Fruit fly (Drosophila melanogaster) whole organism, embryonic: ENCODE measurements around the gene Ac76E.

ENCODE experiments used
- Antp ChIP-seq: fragments of 200-800 bp; sonication (Bioruptor generic); optimal IDR thresholded peaks from 3 replicates; lab custom pipeline; 2016; ENCODE audit warnings: missing biosample characterization, missing genetic modification characterization
- CG10274 ChIP-seq: fragments of 200-800 bp; sonication (Bioruptor generic); optimal IDR thresholded peaks from 3 replicates; lab custom pipeline; 2017; ENCODE audit warnings: missing biosample characterization, mild to moderate bottlenecking, missing genetic modification characterization
- CG10431 ChIP-seq: fragments of 200-800 bp; sonication (Bioruptor generic); optimal IDR thresholded peaks from 3 replicates; lab custom pipeline; 2018; ENCODE audit warnings: missing biosample characterization, mild to moderate bottlenecking, missing genetic modification characterization
- CG10565 ChIP-seq: fragments of 200-800 bp; sonication (Bioruptor generic); optimal IDR thresholded peaks from 3 replicates; lab custom pipeline; 2016; ENCODE audit warnings: missing biosample characterization, mild to moderate bottlenecking, missing genetic modification characterization
- CG12236 ChIP-seq: fragments of 200-800 bp; sonication (Bioruptor generic); optimal IDR thresholded peaks from 2 replicates; lab custom pipeline; 2016; ENCODE audit warnings: missing biosample characterization, missing genetic modification characterization
- CG1233 ChIP-seq: fragments of 200-800 bp; sonication (Bioruptor generic); optimal IDR thresholded peaks from 4 replicates; lab custom pipeline; 2018; ENCODE audit warnings: missing biosample characterization, mild to moderate bottlenecking, missing genetic modification characterization
- CG12769 ChIP-seq: fragments of 200-800 bp; sonication (Bioruptor generic); optimal IDR thresholded peaks from 2 replicates; lab custom pipeline; 2019; ENCODE audit warnings: missing biosample characterization, mild to moderate bottlenecking, missing genetic modification characterization, moderate library complexity
- CG13287 ChIP-seq: fragments of 200-800 bp; sonication (Bioruptor generic); IDR thresholded peaks from 2 replicates; pipeline ENCODE4 v1.3.6; 2022; ENCODE audit warnings: missing biosample characterization, missing genetic modification characterization; ENCODE audit not compliant: partially characterized antibody
- CG16813 ChIP-seq: fragments of 200-800 bp; sonication (Bioruptor generic); IDR thresholded peaks from 3 replicates; pipeline ENCODE4 v1.3.6; 2022; ENCODE audit warnings: missing biosample characterization, missing genetic modification characterization; ENCODE audit not compliant: partially characterized antibody
- CG17829 ChIP-seq: fragments of 200-800 bp; optimal IDR thresholded peaks from 2 replicates; lab custom pipeline; 2019; ENCODE audit warnings: missing biosample characterization, mild to moderate bottlenecking, missing genetic modification characterization, moderate library complexity
- CG30403 ChIP-seq: fragments of 200-800 bp; sonication (Bioruptor generic); optimal IDR thresholded peaks from 3 replicates; lab custom pipeline; 2016; ENCODE audit warnings: missing biosample characterization, missing genetic modification characterization
- CG32772 ChIP-seq: fragments of 200-800 bp; sonication (Bioruptor generic); IDR thresholded peaks from 2 replicates; pipeline ENCODE4 v1.3.6; 2022; ENCODE audit warnings: missing biosample characterization, missing genetic modification characterization
- CG4730 ChIP-seq: fragments of 200-800 bp; sonication (Bioruptor generic); IDR thresholded peaks from 2 replicates; pipeline ENCODE4 v1.3.6; 2022; ENCODE audit warnings: missing biosample characterization, missing genetic modification characterization
- CG6175 ChIP-seq: fragments of 200-800 bp; sonication (Bioruptor generic); IDR thresholded peaks from 3 replicates; pipeline ENCODE4 v1.3.6; 2022; ENCODE audit warnings: missing biosample characterization, missing genetic modification characterization
- CG6813 ChIP-seq: fragments of 200-800 bp; sonication (Bioruptor generic); optimal IDR thresholded peaks from 2 replicates; lab custom pipeline; 2017; ENCODE audit warnings: missing biosample characterization, missing genetic modification characterization, mild to moderate bottlenecking, moderate library complexity, missing genetic modification reagents
- CG8478 ChIP-seq: fragments of >200 bp; optimal IDR thresholded peaks from 2 replicates; lab custom pipeline; 2018
- CoRest ChIP-seq: fragments of 200-800 bp; sonication (Bioruptor generic); optimal IDR thresholded peaks from 3 replicates; lab custom pipeline; 2018; ENCODE audit warnings: missing biosample characterization, mild to moderate bottlenecking, missing genetic modification characterization, moderate library complexity
- Dip3 ChIP-seq: fragments of 200-800 bp; sonication (Bioruptor generic); optimal IDR thresholded peaks from 3 replicates; lab custom pipeline; 2016; ENCODE audit warnings: missing biosample characterization, missing genetic modification characterization
- Elba2 ChIP-seq: fragments of 200-800 bp; sonication (Bioruptor generic); optimal IDR thresholded peaks from 3 replicates; lab custom pipeline; 2016; ENCODE audit warnings: missing biosample characterization, missing genetic modification characterization
- Gsc ChIP-seq: fragments of 200-800 bp; sonication (Bioruptor generic); IDR thresholded peaks from 2 replicates; pipeline ENCODE4 v1.3.6; 2022; ENCODE audit warnings: missing biosample characterization, missing genetic modification characterization
- HHEX ChIP-seq: fragments of 200-800 bp; sonication (Bioruptor generic); optimal IDR thresholded peaks from 3 replicates; lab custom pipeline; 2017; ENCODE audit warnings: missing biosample characterization, mild to moderate bottlenecking, missing genetic modification characterization, missing genetic modification reagents
- Hsf ChIP-seq: fragments of 200-800 bp; sonication (Bioruptor generic); optimal IDR thresholded peaks from 3 replicates; lab custom pipeline; 2016; ENCODE audit warnings: missing biosample characterization, missing genetic modification characterization
- Mrtf ChIP-seq: fragments of 200-800 bp; sonication (Bioruptor generic); IDR thresholded peaks from 3 replicates; pipeline ENCODE4 v1.3.6; 2022; ENCODE audit warnings: missing biosample characterization, missing genetic modification characterization
- NK7.1 ChIP-seq: fragments of 200-800 bp; sonication (Bioruptor generic); optimal IDR thresholded peaks from 3 replicates; lab custom pipeline; 2016; ENCODE audit warnings: missing biosample characterization, missing genetic modification characterization
- ab ChIP-seq: fragments of 200-800 bp; sonication (Bioruptor generic); optimal IDR thresholded peaks from 2 replicates; lab custom pipeline; 2016; ENCODE audit warnings: missing biosample characterization, missing genetic modification characterization
- ap ChIP-seq: fragments of 200-800 bp; sonication (Bioruptor generic); IDR thresholded peaks from 2 replicates; pipeline ENCODE4 v1.3.6; 2022; ENCODE audit warnings: missing biosample characterization, missing genetic modification characterization
- cad ChIP-seq: fragments of >200 bp; optimal IDR thresholded peaks from 2 replicates; lab custom pipeline; 2017; ENCODE audit warnings: missing biosample characterization, missing genetic modification characterization
- cato ChIP-seq: fragments of 200-800 bp; sonication (Bioruptor generic); optimal IDR thresholded peaks from 2 replicates; lab custom pipeline; 2016; ENCODE audit warnings: missing biosample characterization, missing genetic modification characterization, borderline replicate concordance
- caup ChIP-seq: fragments of 200-800 bp; sonication (Bioruptor generic); optimal IDR thresholded peaks from 3 replicates; lab custom pipeline; 2017; ENCODE audit warnings: missing biosample characterization, mild to moderate bottlenecking, missing genetic modification characterization, moderate library complexity; ENCODE audit not compliant: severe bottlenecking
- cg ChIP-seq: fragments of 200-800 bp; sonication (Bioruptor generic); optimal IDR thresholded peaks from 3 replicates; lab custom pipeline; 2019; ENCODE audit warnings: missing biosample characterization, mild to moderate bottlenecking, missing genetic modification characterization, moderate library complexity
- ci ChIP-seq: fragments of 200-800 bp; sonication (Bioruptor generic); IDR thresholded peaks from 3 replicates; pipeline ENCODE4 v1.3.6; 2022; ENCODE audit warnings: missing biosample characterization, missing genetic modification characterization
- crc ChIP-seq: fragments of 200-800 bp; sonication (Bioruptor generic); optimal IDR thresholded peaks from 2 replicates; lab custom pipeline; 2016; ENCODE audit warnings: missing biosample characterization, missing genetic modification characterization
- crp ChIP-seq, 2 experiments: fragments of 200-800 bp; sonication (Bioruptor generic); optimal IDR thresholded peaks; 2 replicates in 1 of 2; 3 replicates in 1 of 2; lab custom pipeline; 2017; ENCODE audit warnings: missing biosample characterization in 2 of 2, missing genetic modification characterization in 2 of 2, mild to moderate bottlenecking in 1 of 2, moderate library complexity in 1 of 2
- ewg ChIP-seq: fragments of 200-800 bp; sonication (Bioruptor generic); optimal IDR thresholded peaks from 3 replicates; lab custom pipeline; 2017; ENCODE audit warnings: mild to moderate bottlenecking, missing biosample characterization, missing genetic modification reagents, missing genetic modification characterization
- fd3F ChIP-seq: fragments of 200-800 bp; sonication (Bioruptor generic); optimal IDR thresholded peaks from 2 replicates; lab custom pipeline; 2018; ENCODE audit warnings: missing biosample characterization, mild to moderate bottlenecking, missing genetic modification characterization, moderate library complexity
- fu2 ChIP-seq: fragments of 200-800 bp; sonication (Bioruptor generic); optimal IDR thresholded peaks from 2 replicates; lab custom pipeline; 2016; ENCODE audit warnings: missing biosample characterization, missing genetic modification characterization
- gt ChIP-seq: fragments of 200-800 bp; sonication (Bioruptor generic); IDR thresholded peaks from 2 replicates; pipeline ENCODE4 v1.3.6; 2022; ENCODE audit warnings: missing biosample characterization, missing genetic modification characterization
- hth ChIP-seq: fragments of >200 bp; optimal IDR thresholded peaks from 2 replicates; lab custom pipeline; 2017; ENCODE audit warnings: inconsistent platforms
- jumu ChIP-seq: fragments of 200-800 bp; sonication (Bioruptor generic); optimal IDR thresholded peaks from 3 replicates; lab custom pipeline; 2016; ENCODE audit warnings: missing biosample characterization, missing genetic modification characterization
- luna ChIP-seq: fragments of 200-800 bp; sonication (Bioruptor generic); optimal IDR thresholded peaks from 2 replicates; lab custom pipeline; 2016; ENCODE audit warnings: missing biosample characterization, missing genetic modification characterization
- nerfin-1 ChIP-seq: fragments of 200-800 bp; sonication (Bioruptor generic); optimal IDR thresholded peaks from 3 replicates; lab custom pipeline; 2019; ENCODE audit warnings: missing biosample characterization, mild to moderate bottlenecking, missing genetic modification characterization, moderate library complexity
- psq ChIP-seq: fragments of 200-800 bp; sonication (Bioruptor generic); optimal IDR thresholded peaks from 2 replicates; lab custom pipeline; 2017; ENCODE audit warnings: missing biosample characterization, missing genetic modification characterization
- pum ChIP-seq: fragments of 200-800 bp; sonication (Bioruptor generic); optimal IDR thresholded peaks from 2 replicates; lab custom pipeline; 2016; ENCODE audit warnings: missing biosample characterization, missing genetic modification characterization
- row ChIP-seq: fragments of 200-800 bp; sonication (Bioruptor generic); IDR thresholded peaks from 3 replicates; pipeline ENCODE4 v1.3.6; 2022; ENCODE audit warnings: missing biosample characterization, missing genetic modification characterization
- sisA ChIP-seq: fragments of 200-800 bp; sonication (Bioruptor generic); IDR thresholded peaks from 2 replicates; pipeline ENCODE4 v1.3.6; 2022; ENCODE audit warnings: missing biosample characterization, missing genetic modification characterization
- sna ChIP-seq: fragments of 200-800 bp; sonication (Bioruptor generic); IDR thresholded peaks from 2 replicates; pipeline ENCODE4 v1.3.6; 2022; ENCODE audit warnings: missing biosample characterization, missing genetic modification characterization; ENCODE audit not compliant: partially characterized antibody
- tna ChIP-seq: fragments of 200-800 bp; sonication (Bioruptor generic); IDR thresholded peaks from 2 replicates; pipeline ENCODE4 v1.3.6; 2022; ENCODE audit warnings: missing biosample characterization, missing genetic modification characterization; ENCODE audit not compliant: partially characterized antibody
- tup ChIP-seq: fragments of 200-800 bp; sonication (Bioruptor generic); optimal IDR thresholded peaks from 2 replicates; lab custom pipeline; 2016; ENCODE audit warnings: missing biosample characterization, mild to moderate bottlenecking, missing genetic modification characterization, moderate library complexity
- zf30C ChIP-seq: fragments of 200-800 bp; sonication (Bioruptor generic); optimal IDR thresholded peaks from 3 replicates; lab custom pipeline; 2018; ENCODE audit warnings: missing biosample characterization, mild to moderate bottlenecking, missing genetic modification characterization

Ac76E gene

DNA sequence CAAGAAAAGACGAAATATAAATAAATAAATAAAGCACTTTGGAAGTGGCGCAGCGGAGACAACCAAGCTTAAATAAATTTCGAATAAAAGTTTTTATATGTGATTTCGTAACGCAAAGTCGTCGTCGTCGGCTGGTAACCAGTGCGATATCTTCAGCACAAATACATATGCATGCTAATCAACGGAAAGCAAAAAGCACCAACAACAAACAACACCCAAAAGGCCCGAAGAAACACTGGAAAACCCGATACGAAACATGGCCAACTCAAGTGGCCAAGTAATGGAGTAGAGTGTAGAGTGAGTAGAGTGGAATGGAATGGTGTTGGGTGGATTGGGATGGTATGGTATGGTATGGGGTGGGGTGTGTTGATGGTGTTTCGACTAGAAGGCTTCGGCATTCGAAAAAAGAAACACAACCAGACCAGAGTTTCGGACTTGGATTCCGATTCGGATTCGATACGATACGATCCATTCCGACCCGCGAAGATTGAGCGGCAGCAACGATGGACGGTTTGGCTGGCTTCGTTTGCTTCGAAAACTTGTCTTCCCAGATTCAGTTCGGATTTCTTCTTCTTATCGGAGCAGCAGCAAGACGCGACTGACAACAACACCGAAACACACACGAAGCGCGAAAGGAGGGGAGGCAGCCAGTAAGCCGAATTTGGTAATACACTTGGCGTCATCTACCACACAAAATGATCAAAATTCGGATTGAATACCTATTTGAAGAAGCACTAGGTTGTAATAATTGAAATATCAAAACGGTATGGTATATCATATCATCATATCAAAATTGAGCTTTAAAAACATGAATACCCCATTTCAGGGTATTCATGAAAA is 36.3 kb upstream of the Ac76E start (continued):
- peak; percentile 98 for TF ChIP-seq CG12769 (tag; lab: Kevin White, UChicago)
- peak; percentile 90 for TF ChIP-seq CG32772 (GFP tag; lab: Robert Waterston, UW)
- TF ChIP-seq HHEX, result peak; percentile 93
- peak; percentile 90 for TF ChIP-seq sisA
- peak; percentile 96 for TF ChIP-seq CG30403 (GFP tag; lab: Kevin White, UChicago)
- peak; percentile 51 for TF ChIP-seq cg (GFP tag; lab: Kevin White, UChicago)
- TF ChIP-seq CG4730 (GFP tag; lab: Robert Waterston, UW), result peak; percentile 92
- peak; percentile 87 for TF ChIP-seq pum
- TF ChIP-seq cad, result no peak
- peak; percentile 96 for TF ChIP-seq Dip3 (GFP tag; lab: Kevin White, UChicago)
- peak; percentile 98 for TF ChIP-seq Antp
- peak; percentile 91 for TF ChIP-seq jumu
- peak; percentile 94 for TF ChIP-seq CG6175 (GFP tag; lab: Robert Waterston, UW)
- peak in 1 of 2 experiments; percentile 57 for TF ChIP-seq crp (GFP tag; optimal IDR thresholded peaks at IDR 0.05; lab: Kevin White, UChicago)
- peak; percentile 70 for TF ChIP-seq CG10431
- TF ChIP-seq row (GFP tag; lab: Robert Waterston, UW), result peak; percentile 97
- TF ChIP-seq fu2, result peak; percentile 95
- TF ChIP-seq ab (GFP tag; lab: Kevin White, UChicago), result peak; percentile 92
- peak; percentile 90 for TF ChIP-seq CG6813 (GFP tag; lab: Kevin White, UChicago)
- peak; percentile 92 for TF ChIP-seq NK7.1
- TF ChIP-seq sna, result 0 out of 2 replicates have a peak, but pooled peaks have one; percentile 36
- peak; percentile 79 for TF ChIP-seq cato (GFP tag; lab: Kevin White, UChicago)
- peak; percentile 71 for TF ChIP-seq crc (GFP tag; lab: Kevin White, UChicago)
- TF ChIP-seq CG17829 (tag; lab: Kevin White, UChicago), result peak; percentile 87
- peak; percentile 91 for TF ChIP-seq CG12236 (GFP tag; lab: Kevin White, UChicago)
- no peak for TF ChIP-seq hth (lab: Kevin White, UChicago)
- peak; percentile 96 for TF ChIP-seq ci
- TF ChIP-seq psq (GFP tag; lab: Kevin White, UChicago), result peak; percentile 84
- peak; percentile 95 for TF ChIP-seq CoRest
- TF ChIP-seq luna (GFP tag; lab: Kevin White, UChicago), result no peak
- peak; percentile 89 for TF ChIP-seq CG10274 (GFP tag; lab: Kevin White, UChicago)
- peak; percentile 96 for TF ChIP-seq Hsf
- peak; percentile 84 for TF ChIP-seq nerfin-1 (tag; lab: Kevin White, UChicago)
- TF ChIP-seq tup (GFP tag; lab: Kevin White, UChicago), result peak; percentile 90
- TF ChIP-seq CG13287 (GFP tag; lab: Robert Waterston, UW), result no peak; the same call in 1 of the 2 replicates
- no peak for TF ChIP-seq zf30C (GFP tag; lab: Kevin White, UChicago)
- TF ChIP-seq CG10565, result peak; percentile 19
- peak; percentile 94 for TF ChIP-seq ap
- TF ChIP-seq caup (GFP tag; lab: Kevin White, UChicago), result peak; percentile 96
- no peak for TF ChIP-seq CG8478 (lab: Kevin White, UChicago)
- TF ChIP-seq CG1233, result peak; percentile 91
- peak; percentile 95 for TF ChIP-seq fd3F (GFP tag; lab: Kevin White, UChicago)
- no peak for TF ChIP-seq CG16813 (GFP tag; lab: Robert Waterston, UW)
- TF ChIP-seq Mrtf (GFP tag; lab: Robert Waterston, UW), result peak; percentile 95
- TF ChIP-seq Elba2 (GFP tag; lab: Kevin White, UChicago), result peak; percentile 13
- no peak for TF ChIP-seq tna (GFP tag; lab: Robert Waterston, UW)
- TF ChIP-seq Gsc (GFP tag; lab: Robert Waterston, UW), result no peak
- peak; percentile 84 for TF ChIP-seq ewg (GFP tag; lab: Kevin White, UChicago)
- peak; percentile 72 for TF ChIP-seq gt (GFP tag; lab: Robert Waterston, UW)
